Worm (Caenorhabditis elegans): ENCODE data around the gene F38B2.3.

F38B2.3 gene

ce11 chrX:11286246-11286645 lies at the start of gene F38B2.3:
Gene F38B2.3 (minus strand): TSS chrX:11286346.
- peak; percentile 43 for TF ChIP-seq aha-1 (tag)
- TF ChIP-seq nhr-48 (tag; optimal IDR thresholded peaks at IDR 0.05), result no peak

ce11 chrX:11329424-11329823 lies 43.3 kb upstream of the F38B2.3 start, which contains the start of gene npr-9:
Gene npr-9 (plus strand): TSS chrX:11329724.
- TF ChIP-seq unc-62 (GFP tag; optimal IDR thresholded peaks at IDR 0.05 in 1 of 2) (peak in 1 of 2 experiments; percentile 13), unc-62 (tag; optimal IDR thresholded peaks at IDR 0.05) (no peak), ama-1 (optimal IDR thresholded peaks at IDR 0.05) (no peak), aha-1 (tag) (peak; percentile 63)

- TF ChIP-seq nhr-28 (tag; optimal IDR thresholded peaks at IDR 0.05), result no peak
- no peak for TF ChIP-seq arid-1 (GFP tag; conservative IDR thresholded peaks at IDR 0.05)
- TF ChIP-seq tag-97 (GFP tag; IDR thresholded peaks at IDR 0.05), result no peak
- TF ChIP-seq F44E2.7 (GFP tag; IDR thresholded peaks at IDR 0.05), result no peak
- no peak for TF ChIP-seq saeg-2 (GFP tag; IDR thresholded peaks at IDR 0.05)
- TF ChIP-seq lsy-2 (tag; optimal IDR thresholded peaks at IDR 0.05), result no peak
- no peak for TF ChIP-seq ceh-32 (tag; optimal IDR thresholded peaks at IDR 0.05; ENCODE audit: poor library complexity)
- no peak for TF ChIP-seq spr-3 (GFP tag; optimal IDR thresholded peaks at IDR 0.05)
- no peak for TF ChIP-seq F49E8.2 (tag; optimal IDR thresholded peaks at IDR 0.05; ENCODE audit: borderline replicate concordance)
Observed at ce11 chrX:11328710-11329109, 42.6 kb upstream of the F38B2.3 start.

ce11 chrX:11326827-11327226 lies 40.7 kb upstream of the F38B2.3 start, which contains the start of gene ZK455.5:
Gene ZK455.5 (minus strand): TSS chrX:11326927.
- TF ChIP-seq zfp-2 (tag; optimal IDR thresholded peaks at IDR 0.05) (no peak), hlh-30 (tag; optimal IDR thresholded peaks at IDR 0.05; ENCODE audit: insufficient read depth) (no peak), php-3 (GFP tag; IDR thresholded peaks at IDR 0.05) (no peak), mep-1 (tag; optimal IDR thresholded peaks at IDR 0.05) (no peak), ceh-82 (tag; optimal IDR thresholded peaks at IDR 0.05) (no peak), snpc-4 (tag; optimal IDR thresholded peaks at IDR 0.05) (no peak), nhr-77 (tag; optimal IDR thresholded peaks at IDR 0.05) (no peak), pqm-1 (tag; optimal IDR thresholded peaks at IDR 0.05) (no peak), nhr-25 (tag; optimal IDR thresholded peaks at IDR 0.05; ENCODE audit: borderline replicate concordance, insufficient read depth) (no peak), Y105C5A.15 (GFP tag; IDR thresholded peaks at IDR 0.05) (no peak), duxl-1 (tag; optimal IDR thresholded peaks at IDR 0.05; ENCODE audit: poor library complexity) (no peak)

ce11 chrX:11324240-11324639 lies 38.1 kb upstream of the F38B2.3 start, which contains the start of gene asm-2:
Gene asm-2 (minus strand): TSS chrX:11324251.
- TF ChIP-seq dmd-9 (GFP tag; IDR thresholded peaks at IDR 0.05), result no peak
- peak; percentile 57 for TF ChIP-seq nhr-77 (tag; optimal IDR thresholded peaks at IDR 0.05)
- peak in 1 of 2 experiments; percentile 29 for TF ChIP-seq mdl-1 (tag; optimal IDR thresholded peaks at IDR 0.05)
- TF ChIP-seq ctbp-1 (GFP tag; IDR thresholded peaks at IDR 0.05), result no peak
- TF ChIP-seq dmd-6 (GFP tag; IDR thresholded peaks at IDR 0.05), result peak; percentile 63
- no peak for TF ChIP-seq ztf-7 (tag; optimal IDR thresholded peaks at IDR 0.05)
- TF ChIP-seq nhr-102 (tag; optimal IDR thresholded peaks at IDR 0.05), result no peak
- TF ChIP-seq pqm-1 (tag; optimal IDR thresholded peaks at IDR 0.05), result peak; percentile 98
- TF ChIP-seq cey-2 (tag; optimal IDR thresholded peaks at IDR 0.05; ENCODE audit: borderline replicate concordance, insufficient read depth), result no peak
- no peak for TF ChIP-seq nhr-10 (tag; optimal IDR thresholded peaks at IDR 0.05)
- TF ChIP-seq hlh-30 (tag; optimal IDR thresholded peaks at IDR 0.05; ENCODE audit: insufficient read depth), result no peak
- TF ChIP-seq tra-1 (GFP tag; IDR thresholded peaks at IDR 0.05), result peak; percentile 36; the same call in 1 of the 2 replicates
- peak; percentile 87 for TF ChIP-seq nhr-28 (tag; optimal IDR thresholded peaks at IDR 0.05)
- TF ChIP-seq daf-16 (GFP tag; optimal IDR thresholded peaks at IDR 0.05), result no peak
- peak; percentile 88 for TF ChIP-seq daf-16 (tag; optimal IDR thresholded peaks at IDR 0.05)
- peak; percentile 68 for TF ChIP-seq mxl-3 (GFP tag; optimal IDR thresholded peaks at IDR 0.05)

Data from whole organism, L4 larva.